Worm (Caenorhabditis elegans): ENCODE data around the gene F54B11.9.

Gene F54B11.9

DNA sequence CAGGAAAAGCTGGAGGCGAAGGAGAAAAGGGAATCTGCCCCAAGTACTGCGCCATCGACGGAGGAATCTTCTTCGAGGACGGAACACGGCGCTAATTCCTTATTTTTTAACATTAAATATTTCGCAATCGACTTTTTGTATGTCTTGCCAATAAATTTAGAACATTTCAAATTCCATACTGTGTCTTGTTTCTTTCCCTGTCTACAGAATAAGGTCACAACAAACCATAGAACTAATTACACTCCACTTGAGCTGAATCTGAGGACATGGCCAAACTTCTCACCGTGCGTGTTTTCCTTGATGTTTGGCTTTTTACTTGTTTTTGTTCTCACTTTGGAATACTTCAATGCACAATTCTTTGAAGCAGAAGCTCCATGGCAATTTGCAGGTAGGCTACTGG, 13.0 kb upstream of the F54B11.9 start, which contains the start of gene F54B11.4:
F54B11.4 (plus strand) TSS at position 301 of the 400 bp plus-strand sequence.
- TF ChIP-seq sma-9 (GFP tag; optimal IDR thresholded peaks at IDR 0.05) (no peak), sma-9 (tag; optimal IDR thresholded peaks at IDR 0.05) (no peak), ztf-11 (tag; optimal IDR thresholded peaks at IDR 0.05) (no peak), egl-27 (tag; optimal IDR thresholded peaks at IDR 0.05) (no peak), nhr-12 (tag; optimal IDR thresholded peaks at IDR 0.05) (no peak), alr-1 (tag; optimal IDR thresholded peaks at IDR 0.05) (no peak), elt-1 (tag; optimal IDR thresholded peaks at IDR 0.05) (no peak), mab-5 (tag; optimal IDR thresholded peaks at IDR 0.05) (no peak), aly-2 (tag; optimal IDR thresholded peaks at IDR 0.05) (no peak), Y55F3AM.14 (GFP tag; optimal IDR thresholded peaks at IDR 0.05) (no peak), nhr-23 (tag; optimal IDR thresholded peaks at IDR 0.05) (no peak)

DNA sequence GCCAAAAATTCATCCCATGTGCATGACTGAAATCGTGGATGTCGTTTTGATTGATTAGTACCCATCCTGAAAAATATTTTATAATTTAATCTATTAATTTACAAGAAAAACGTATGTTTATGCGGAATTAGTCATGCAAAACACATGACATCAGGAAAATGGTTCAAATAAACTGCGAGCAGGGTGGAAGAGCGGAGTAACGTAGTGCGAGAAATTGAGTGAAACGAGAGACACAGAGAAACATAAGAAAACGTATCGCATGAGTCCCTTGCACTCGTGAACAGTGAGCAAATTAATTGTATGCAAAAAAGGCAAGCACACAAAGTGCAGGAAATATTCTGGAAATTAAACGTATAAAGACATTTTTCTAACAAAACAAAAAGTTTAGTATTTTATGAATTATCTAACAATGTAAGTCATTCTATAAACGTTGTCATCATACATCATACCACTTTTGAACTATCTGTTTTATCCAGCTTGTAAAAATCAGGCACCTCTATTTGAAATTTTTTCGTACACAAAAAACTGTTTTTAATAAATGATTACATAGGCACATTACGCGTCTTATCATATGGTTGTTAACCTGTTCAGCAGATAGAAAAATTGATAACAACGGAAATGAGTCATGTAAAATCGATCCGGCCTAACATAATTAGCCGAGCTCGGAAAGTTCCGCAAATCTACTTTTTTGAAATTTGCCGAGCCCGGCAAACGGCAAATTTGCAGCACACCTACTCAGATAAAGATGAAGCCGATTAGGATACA, 9.2 kb upstream of the F54B11.9 start, which contains the start of gene F54B11.5:
F54B11.5 (minus strand) TSS at position 66 of the 765 bp plus-strand sequence.
- TF ChIP-seq nhr-129 (tag; optimal IDR thresholded peaks at IDR 0.05) = peak; percentile 75
- TF ChIP-seq crh-2 (tag; optimal IDR thresholded peaks at IDR 0.05) = peak; percentile 56
- TF ChIP-seq nhr-237 (tag; optimal IDR thresholded peaks at IDR 0.05) = no peak
- no peak for TF ChIP-seq lin-39 (tag; optimal IDR thresholded peaks at IDR 0.05)
- TF ChIP-seq mbf-1 (tag; optimal IDR thresholded peaks at IDR 0.05) = no peak
- TF ChIP-seq nhr-6 (tag; optimal IDR thresholded peaks at IDR 0.05) = peak; percentile 3
- peak; percentile 7 for TF ChIP-seq egl-27 (tag; optimal IDR thresholded peaks at IDR 0.05)
- TF ChIP-seq ztf-4 (tag; optimal IDR thresholded peaks at IDR 0.05) = no peak
- TF ChIP-seq lin-11 (tag; optimal IDR thresholded peaks at IDR 0.05) = peak; percentile 15
- TF ChIP-seq blmp-1 (tag; optimal IDR thresholded peaks at IDR 0.05; ENCODE audit: insufficient read depth) = no peak
- TF ChIP-seq aly-2 (tag; optimal IDR thresholded peaks at IDR 0.05) = no peak
- peak; percentile 51 for TF ChIP-seq fos-1 (tag; optimal IDR thresholded peaks at IDR 0.05)
- peak in 1 of 2 experiments; percentile 70 for TF ChIP-seq lsy-2 (tag; optimal IDR thresholded peaks at IDR 0.05)
- TF ChIP-seq nhr-10 (tag; optimal IDR thresholded peaks at IDR 0.05) = no peak
- TF ChIP-seq lin-13 (GFP tag; optimal IDR thresholded peaks at IDR 0.05) = peak; percentile 7
- peak; percentile 34 for TF ChIP-seq ama-1 (optimal IDR thresholded peaks at IDR 0.05)
- no peak for TF ChIP-seq sma-9 (GFP tag; optimal IDR thresholded peaks at IDR 0.05)
- TF ChIP-seq sma-9 (tag; optimal IDR thresholded peaks at IDR 0.05) = no peak
- peak; percentile 2 for TF ChIP-seq nhr-21 (tag; optimal IDR thresholded peaks at IDR 0.05)
- no peak for TF ChIP-seq nhr-25 (tag; optimal IDR thresholded peaks at IDR 0.05)
- no peak for TF ChIP-seq mab-5 (tag; optimal IDR thresholded peaks at IDR 0.05)
- no peak for TF ChIP-seq ceh-16 (tag; optimal IDR thresholded peaks at IDR 0.05)
- TF ChIP-seq nhr-12 (tag; optimal IDR thresholded peaks at IDR 0.05) = no peak
- peak; percentile 85 for TF ChIP-seq C34F6.9 (tag; optimal IDR thresholded peaks at IDR 0.05)
- no peak for TF ChIP-seq snpc-4 (tag; optimal IDR thresholded peaks at IDR 0.05)
- peak; percentile 3 for TF ChIP-seq F13H6.1 (tag; optimal IDR thresholded peaks at IDR 0.05)
- TF ChIP-seq elt-3 (tag; optimal IDR thresholded peaks at IDR 0.05) = no peak
- TF ChIP-seq peb-1 (tag; optimal IDR thresholded peaks at IDR 0.05) = no peak
- no peak for TF ChIP-seq nhr-23 (tag; optimal IDR thresholded peaks at IDR 0.05)
- peak; percentile 34 for TF ChIP-seq gmeb-1 (tag; optimal IDR thresholded peaks at IDR 0.05)
- no peak for TF ChIP-seq R02D3.7 (tag; optimal IDR thresholded peaks at IDR 0.05)
- no peak for TF ChIP-seq zag-1 (tag; optimal IDR thresholded peaks at IDR 0.05)
- TF ChIP-seq ZK546.5 (tag; optimal IDR thresholded peaks at IDR 0.05) = no peak
- TF ChIP-seq elt-1 (tag; optimal IDR thresholded peaks at IDR 0.05) = no peak
- TF ChIP-seq ceh-82 (tag; optimal IDR thresholded peaks at IDR 0.05) = no peak
- TF ChIP-seq nhr-11 (tag; optimal IDR thresholded peaks at IDR 0.05) = no peak
- TF ChIP-seq sem-4 (tag; optimal IDR thresholded peaks at IDR 0.05) = peak; percentile 19
- no peak for TF ChIP-seq alr-1 (tag; optimal IDR thresholded peaks at IDR 0.05)
- peak; percentile 33 for TF ChIP-seq sma-3 (GFP tag; optimal IDR thresholded peaks at IDR 0.05)
- no peak for TF ChIP-seq nhr-77 (tag; optimal IDR thresholded peaks at IDR 0.05)
- no peak for TF ChIP-seq unc-62 (GFP tag; optimal IDR thresholded peaks at IDR 0.05)
- TF ChIP-seq skn-1 (tag; optimal IDR thresholded peaks at IDR 0.05) = no peak
- TF ChIP-seq unc-39 (tag; optimal IDR thresholded peaks at IDR 0.05) = no peak
- TF ChIP-seq ztf-1 (GFP tag; conservative IDR thresholded peaks at IDR 0.05) = no peak
- no peak for TF ChIP-seq dmd-4 (tag; optimal IDR thresholded peaks at IDR 0.05)
- TF ChIP-seq Y55F3AM.14 (GFP tag; optimal IDR thresholded peaks at IDR 0.05) = no peak
- TF ChIP-seq ztf-11 (tag; optimal IDR thresholded peaks at IDR 0.05) = no peak
- no peak for TF ChIP-seq mdl-1 (tag; optimal IDR thresholded peaks at IDR 0.05)
- TF ChIP-seq unc-55 (GFP tag; optimal IDR thresholded peaks at IDR 0.05) = peak; percentile 71

Data from whole organism, L2 larva.